Comparison of ENCODE assay signal across 4 worm cellular contexts in the genomic region with DNA sequence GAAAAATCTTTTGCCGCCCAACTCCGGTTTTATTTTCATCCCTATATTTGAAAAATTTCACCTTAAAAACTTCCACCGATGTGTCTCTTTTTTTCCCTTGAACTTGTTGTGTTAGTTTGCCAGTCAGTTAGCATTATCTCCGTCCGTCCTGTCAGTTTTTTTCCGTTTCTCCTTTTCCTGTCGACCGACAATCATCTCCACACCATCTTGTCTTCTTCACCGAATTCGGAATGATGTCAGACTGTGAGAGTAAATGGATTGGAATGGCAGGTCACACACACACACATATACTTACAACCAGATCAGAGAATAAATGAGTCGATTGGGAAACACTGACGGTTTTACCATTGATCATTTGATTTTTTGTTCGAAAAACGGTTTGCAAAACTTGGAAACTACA.
TF ChIP-seq lines count a peak whose summit lies in the region.

No protein-coding gene starts in this region.

TF ChIP-seq in whole organism, L1 larva, 84 proteins besides CTCF, POLR2A, EP300 and RAD21 (continues in another document):
- TF ChIP-seq C16A3.4 (tag; optimal IDR thresholded peaks at IDR 0.05; lab: Kevin White, UChicago) (no peak), sup-37 (GFP tag; optimal IDR thresholded peaks at IDR 0.05; lab: Kevin White, UChicago) (no peak), nhr-12 (tag; optimal IDR thresholded peaks at IDR 0.05; lab: Kevin White, UChicago) (no peak), lsy-2 (tag; optimal IDR thresholded peaks at IDR 0.05; lab: Kevin White, UChicago) (peak in 1 of 2 experiments; percentile 49), ces-1 (GFP tag; optimal IDR thresholded peaks at IDR 0.05; lab: Kevin White, UChicago) (no peak), lin-14 (GFP tag; optimal IDR thresholded peaks at IDR 0.05; lab: Kevin White, UChicago) (peak; percentile 84), unc-86 (tag; optimal IDR thresholded peaks at IDR 0.05; lab: Kevin White, UChicago) (no peak), sox-4 (tag; optimal IDR thresholded peaks at IDR 0.05; lab: Kevin White, UChicago) (no peak), skn-1 (tag; optimal IDR thresholded peaks at IDR 0.05; lab: Kevin White, UChicago) (no peak), hlh-17 (GFP tag; optimal IDR thresholded peaks at IDR 0.05; lab: Kevin White, UChicago; ENCODE audit: borderline replicate concordance) (no peak), tbx-2 (tag; optimal IDR thresholded peaks at IDR 0.05; lab: Kevin White, UChicago) (no peak), lin-15B (tag; optimal IDR thresholded peaks at IDR 0.05; lab: Kevin White, UChicago) (no peak), nhr-76 (tag; optimal IDR thresholded peaks at IDR 0.05; lab: Kevin White, UChicago) (no peak), jun-1 (tag; optimal IDR thresholded peaks at IDR 0.05; lab: Kevin White, UChicago) (no peak), hlh-4 (tag; optimal IDR thresholded peaks at IDR 0.05; lab: Kevin White, UChicago) (no peak), Y116A8C.19 (tag; optimal IDR thresholded peaks at IDR 0.05; lab: Kevin White, UChicago; ENCODE audit: borderline replicate concordance) (no peak), snpc-4 (tag; optimal IDR thresholded peaks at IDR 0.05; lab: Kevin White, UChicago) (no peak), egl-27 (tag; optimal IDR thresholded peaks at IDR 0.05; lab: Kevin White, UChicago) (no peak), isw-1 (GFP tag; IDR thresholded peaks at IDR 0.05; lab: Robert Waterston, UW) (no peak), pqm-1 (tag; optimal IDR thresholded peaks at IDR 0.05; lab: Kevin White, UChicago) (no peak), efl-3 (GFP tag; optimal IDR thresholded peaks at IDR 0.05; lab: Kevin White, UChicago) (no peak), ama-1 (optimal IDR thresholded peaks at IDR 0.05; lab: Kevin White, UChicago) (no peak), pax-3 (tag; optimal IDR thresholded peaks at IDR 0.05; lab: Kevin White, UChicago) (no peak)

TF ChIP-seq in whole organism, L2 larva, 48 proteins besides CTCF, POLR2A, EP300 and RAD21:
- TF ChIP-seq ceh-16 (tag; optimal IDR thresholded peaks at IDR 0.05; lab: Kevin White, UChicago) (peak; percentile 6), blmp-1 (tag; optimal IDR thresholded peaks at IDR 0.05; lab: Kevin White, UChicago; ENCODE audit: insufficient read depth) (no peak), alr-1 (tag; optimal IDR thresholded peaks at IDR 0.05; lab: Kevin White, UChicago) (no peak), fos-1 (tag; optimal IDR thresholded peaks at IDR 0.05; lab: Kevin White, UChicago) (peak; percentile 23), nhr-11 (tag; optimal IDR thresholded peaks at IDR 0.05; lab: Kevin White, UChicago) (no peak), ceh-82 (tag; optimal IDR thresholded peaks at IDR 0.05; lab: Kevin White, UChicago) (no peak), sma-9 (GFP tag; optimal IDR thresholded peaks at IDR 0.05; lab: Kevin White, UChicago) (peak; percentile 31), sma-9 (tag; optimal IDR thresholded peaks at IDR 0.05; lab: Kevin White, UChicago) (no peak), snpc-4 (tag; optimal IDR thresholded peaks at IDR 0.05; lab: Kevin White, UChicago) (no peak), crh-2 (tag; optimal IDR thresholded peaks at IDR 0.05; lab: Kevin White, UChicago) (no peak), nhr-129 (tag; optimal IDR thresholded peaks at IDR 0.05; lab: Kevin White, UChicago) (peak; percentile 58), sma-3 (GFP tag; optimal IDR thresholded peaks at IDR 0.05; lab: Kevin White, UChicago) (peak; percentile 44), nhr-25 (tag; optimal IDR thresholded peaks at IDR 0.05; lab: Kevin White, UChicago) (peak; percentile 9)
TF ChIP-seq in whole organism, L2 larva: peak in this region for 6.

TF ChIP-seq in whole organism, L3 larva, 47 proteins besides CTCF, POLR2A, EP300 and RAD21:
- no peak for TF ChIP-seq nhr-76 (tag; optimal IDR thresholded peaks at IDR 0.05; lab: Kevin White, UChicago)
- no peak for TF ChIP-seq eor-1 (tag; optimal IDR thresholded peaks at IDR 0.05; lab: Kevin White, UChicago)
- no peak for TF ChIP-seq lin-15B (tag; optimal IDR thresholded peaks at IDR 0.05; lab: Kevin White, UChicago)
- peak; percentile 4 for TF ChIP-seq unc-62 (GFP tag; optimal IDR thresholded peaks at IDR 0.05; lab: Kevin White, UChicago)
- no peak for TF ChIP-seq nhr-77 (tag; optimal IDR thresholded peaks at IDR 0.05; lab: Kevin White, UChicago)
- TF ChIP-seq nhr-43 (tag; optimal IDR thresholded peaks at IDR 0.05; lab: Kevin White, UChicago; ENCODE audit: poor library complexity, severe bottlenecking): no peak
- no peak for TF ChIP-seq tbx-2 (tag; optimal IDR thresholded peaks at IDR 0.05; lab: Kevin White, UChicago)
- peak; percentile 74 for TF ChIP-seq nhr-23 (tag; optimal IDR thresholded peaks at IDR 0.05; lab: Kevin White, UChicago)
TF ChIP-seq in whole organism, L3 larva: peak in this region for 2.

TF ChIP-seq in whole organism, L4 larva, 104 proteins besides CTCF, POLR2A, EP300 and RAD21:
- TF ChIP-seq hlh-11 (tag; optimal IDR thresholded peaks at IDR 0.05; lab: Kevin White, UChicago): peak; percentile 17
- peak; percentile 44 for TF ChIP-seq nhr-28 (tag; optimal IDR thresholded peaks at IDR 0.05; lab: Kevin White, UChicago)
- TF ChIP-seq aha-1 (tag; lab: Kevin White, UChicago): peak; percentile 80
- TF ChIP-seq nhr-237 (tag; optimal IDR thresholded peaks at IDR 0.05; lab: Kevin White, UChicago): no peak
- TF ChIP-seq mes-2 (tag; optimal IDR thresholded peaks at IDR 0.05; lab: Kevin White, UChicago; ENCODE audit: poor library complexity, severe bottlenecking): peak; percentile 3
- TF ChIP-seq unc-39 (tag; optimal IDR thresholded peaks at IDR 0.05; lab: Kevin White, UChicago): no peak
- peak in 1 of 2 experiments; percentile 99 for TF ChIP-seq unc-62 (GFP tag; optimal IDR thresholded peaks at IDR 0.05 in 1 of 2; lab: Kevin White, UChicago)
- no peak for TF ChIP-seq unc-62 (tag; optimal IDR thresholded peaks at IDR 0.05; lab: Kevin White, UChicago)
TF ChIP-seq in whole organism, L4 larva: peak in this region for 5.

Comparison
In these comparisons a context has a peak if more than half of its experiments do, and no peak if none do; other contexts are left out.
1. Of the 29 proteins assayed by ChIP-seq in both whole organism, L4 larva and whole organism, L1 larva: peak only in whole organism, L4 larva: aha-1 and nhr-28; only in whole organism, L1 larva: mep-1 and unc-130; in both: none; in neither: 23; mixed calls (peak in some experiments, not most) for 2.